Fruit fly (Drosophila melanogaster) ovary, adult (tissue): ENCODE results near the gene CG44362.

ENCODE experiments used
- CG17801 ChIP-seq: fragments of 200-800 bp; optimal IDR thresholded peaks from 2 replicates; lab custom pipeline; 2019; ENCODE audit warnings: missing biosample characterization, mild to moderate bottlenecking, missing genetic modification characterization, moderate library complexity; ENCODE audit not compliant: partially characterized antibody

The CG44362 gene

DNA sequence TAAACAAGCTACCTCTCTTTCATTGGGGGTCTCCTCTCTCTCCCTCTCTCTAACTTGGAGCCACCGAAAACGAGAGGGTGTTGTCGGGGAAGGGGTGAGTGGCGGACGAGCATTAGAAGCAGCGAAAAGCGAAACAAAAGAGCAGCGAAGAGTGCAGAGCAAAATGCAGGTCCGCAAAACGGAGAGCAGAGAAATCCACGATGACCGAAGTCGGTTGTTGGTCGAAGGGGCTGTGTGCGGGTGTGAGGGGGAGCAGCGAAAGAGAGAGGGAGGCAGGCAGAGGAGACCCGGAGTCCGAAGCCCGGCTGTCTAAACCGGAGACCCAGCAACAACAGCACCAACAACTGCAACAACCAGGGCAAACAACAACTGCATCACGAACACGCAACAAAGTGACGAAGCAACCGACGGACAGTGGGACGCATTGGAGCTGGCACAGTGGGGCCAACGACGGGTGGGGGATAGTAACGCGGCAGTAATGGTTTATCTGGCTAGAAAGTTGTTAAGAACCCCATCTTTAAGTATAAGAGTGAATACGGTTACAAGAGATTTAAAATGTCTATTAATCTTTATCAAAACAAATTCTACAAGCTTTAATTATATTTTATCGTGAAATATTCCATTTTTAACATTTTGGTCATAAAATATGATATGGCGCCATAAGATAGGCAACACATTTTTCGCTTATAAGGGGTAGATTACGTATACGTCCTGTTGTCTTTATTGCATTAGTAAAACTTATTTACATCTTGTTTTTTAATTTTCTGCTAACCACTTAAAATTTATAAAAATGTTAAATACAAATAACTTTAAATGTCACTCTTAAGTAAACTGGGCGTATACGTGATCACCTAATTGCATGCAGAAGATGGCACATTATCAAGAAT lies 31.7 kb upstream of the CG44362 start:
- TF ChIP-seq CG17801 (GFP tag; lab: Kevin White, UChicago): no peak

DNA sequence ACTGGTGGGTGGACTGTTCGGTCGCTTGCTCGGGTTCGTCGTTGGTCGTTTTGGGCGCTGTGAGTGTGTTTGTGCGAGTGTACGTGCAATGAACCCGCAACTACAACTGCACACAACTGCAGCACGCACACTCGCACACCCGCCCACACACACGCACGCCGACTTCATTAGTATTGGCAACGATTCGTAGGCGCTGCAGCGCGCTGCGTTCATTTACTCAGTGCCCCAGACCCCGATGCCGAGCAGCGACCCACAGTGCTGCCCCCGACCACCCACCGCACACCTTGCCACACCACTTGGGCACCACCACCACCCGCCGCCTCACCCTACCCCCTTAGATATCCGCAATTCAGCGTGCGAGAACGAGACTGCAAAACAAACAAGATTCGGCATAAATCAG lies 30.9 kb upstream of the CG44362 start:
- TF ChIP-seq CG17801 (GFP tag; lab: Kevin White, UChicago): no peak

DNA sequence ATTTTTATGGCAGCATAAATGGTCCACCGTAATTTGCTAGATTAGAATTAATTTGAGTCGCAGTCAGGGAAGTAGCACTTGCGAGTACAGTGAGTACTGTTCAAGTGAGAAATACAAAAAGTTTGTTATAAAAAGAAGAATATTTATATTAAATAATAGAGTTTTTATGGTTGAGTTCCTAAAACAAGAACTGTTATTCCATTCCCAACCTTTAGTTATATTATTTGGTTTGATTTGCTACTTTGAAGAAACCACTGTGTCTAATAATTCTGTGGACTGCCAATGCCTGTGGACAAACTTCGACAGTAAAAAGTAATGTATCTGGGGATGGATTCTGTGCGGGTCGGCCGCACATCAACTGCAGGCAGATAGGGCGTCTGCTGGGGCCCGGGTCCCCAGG lies 29.5 kb upstream of the CG44362 start:
- no peak for TF ChIP-seq CG17801 (GFP tag; lab: Kevin White, UChicago)

DNA sequence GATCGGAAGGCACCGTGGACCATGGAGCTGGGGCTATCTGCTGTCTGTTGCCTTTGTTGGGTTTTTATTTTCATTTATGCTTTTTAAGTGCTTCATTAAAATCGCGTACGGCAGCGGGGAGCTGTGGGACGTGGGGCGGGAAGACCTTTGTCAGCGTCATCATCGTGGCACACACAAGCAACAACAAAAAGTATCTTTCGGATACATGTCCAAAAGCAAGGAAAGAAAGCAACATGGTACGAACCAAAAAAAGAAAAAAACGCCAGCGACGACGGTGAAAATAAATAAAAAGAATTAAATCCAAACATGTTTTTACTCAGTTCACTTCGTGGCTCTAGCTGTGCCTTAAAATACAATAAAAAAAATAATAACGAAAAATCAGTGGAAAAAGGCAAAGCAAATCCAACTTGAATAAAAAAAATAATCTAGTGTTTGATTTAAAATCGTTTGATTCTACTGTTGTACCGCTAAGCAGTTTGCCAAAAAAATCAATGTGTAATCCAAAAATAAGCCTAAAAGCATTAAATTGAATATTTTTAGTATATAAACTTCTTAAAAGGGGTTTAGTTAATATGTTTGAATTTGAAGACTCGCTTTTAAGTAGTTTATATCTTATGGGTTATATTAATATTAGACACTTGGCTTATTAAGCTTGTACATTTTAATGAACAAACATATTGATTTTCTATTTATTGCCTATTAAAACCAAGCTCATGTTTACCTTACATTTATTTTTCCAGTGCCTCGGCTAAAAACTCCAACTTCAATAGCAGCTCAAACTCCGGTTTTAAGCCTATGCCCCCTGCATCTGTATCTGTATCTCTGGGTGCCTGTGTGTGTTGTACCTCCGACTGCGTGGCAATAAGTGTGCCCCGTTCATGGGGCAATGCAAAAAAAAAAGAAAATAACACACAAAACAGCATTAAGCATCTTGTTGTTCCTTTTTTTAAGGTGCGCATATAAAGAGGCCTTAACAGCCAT lies 28.7 kb upstream of the CG44362 start:
- no peak for TF ChIP-seq CG17801 (GFP tag; lab: Kevin White, UChicago)

DNA sequence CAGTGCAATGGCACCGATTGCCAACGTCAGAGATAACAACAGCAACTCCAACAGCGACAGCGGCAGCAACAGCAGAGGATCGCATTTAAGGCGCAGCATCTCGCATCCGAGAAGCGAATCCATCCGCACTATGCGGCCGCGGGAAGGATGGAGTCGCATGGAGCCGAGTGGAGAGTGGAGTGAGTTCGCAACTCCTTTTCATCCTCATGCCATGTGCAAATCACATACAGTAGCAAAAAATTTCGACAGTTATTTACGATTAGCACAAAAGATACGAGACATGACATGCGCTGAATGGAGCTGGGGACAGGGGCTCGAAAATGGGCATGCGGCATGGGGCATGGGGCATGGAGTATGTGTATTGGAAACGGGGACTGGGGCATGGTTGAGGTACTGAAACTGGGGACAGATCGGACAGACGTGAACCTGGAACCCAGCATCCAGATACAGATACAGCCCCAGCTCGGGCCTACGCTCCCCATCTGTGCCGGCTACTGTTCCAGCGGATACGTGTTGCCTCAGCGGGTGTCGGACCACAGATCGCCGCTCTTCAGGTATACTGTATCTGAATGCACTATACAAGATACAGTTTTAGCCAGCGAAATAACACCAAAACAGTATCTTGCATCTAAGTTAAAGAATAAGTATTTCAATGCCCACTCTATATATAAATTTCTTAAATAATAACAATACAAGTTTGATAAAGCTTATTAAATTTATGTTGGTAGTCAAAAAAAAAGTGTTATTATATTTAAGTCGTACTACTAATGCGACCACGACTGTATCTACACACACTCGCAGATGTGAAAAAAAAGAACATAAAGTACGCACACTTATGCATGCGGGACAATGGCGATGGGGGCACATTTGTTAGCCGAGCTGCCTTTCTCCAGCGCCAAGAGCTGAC lies 27.3 kb upstream of the CG44362 start:
- TF ChIP-seq CG17801 (GFP tag; lab: Kevin White, UChicago): no peak

DNA sequence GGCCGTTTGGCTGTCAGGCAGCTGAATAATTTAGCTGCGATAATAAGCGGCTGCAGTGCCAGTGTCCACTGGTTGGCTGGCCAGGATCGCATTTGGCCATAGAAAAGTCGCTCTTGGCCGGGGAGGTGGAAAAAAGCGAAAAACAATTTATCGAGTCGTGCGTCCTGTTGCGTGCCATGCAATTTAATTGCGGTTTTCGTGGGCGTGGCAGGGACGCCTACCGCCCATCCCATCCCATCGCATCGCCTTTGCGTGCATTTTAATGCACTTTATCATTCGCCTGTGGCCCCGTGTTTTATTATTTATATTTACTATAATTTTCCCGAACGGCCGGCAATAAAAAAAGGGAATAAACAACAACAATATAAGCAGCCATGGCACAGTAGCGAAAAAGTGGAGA lies 26.0 kb upstream of the CG44362 start:
- TF ChIP-seq CG17801 (GFP tag; lab: Kevin White, UChicago): no peak

DNA sequence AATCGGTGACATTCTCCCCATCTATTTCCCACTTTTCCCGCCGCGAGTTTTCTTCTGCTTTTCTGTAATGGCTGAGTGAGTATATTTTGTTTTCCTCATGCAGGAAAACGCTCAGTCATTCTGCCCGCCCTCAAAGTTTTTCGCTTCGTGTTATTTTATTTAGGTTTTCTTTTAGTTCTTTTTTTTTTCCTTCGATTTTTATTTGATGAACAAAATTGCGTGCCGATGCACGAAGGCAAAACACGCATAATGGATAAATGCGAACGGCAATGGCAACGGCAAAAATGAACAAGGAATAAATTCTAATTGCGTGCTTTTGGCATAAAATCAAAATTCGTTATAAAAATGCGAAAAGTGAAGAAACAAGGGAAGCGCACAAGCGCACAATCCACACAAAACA lies 24.9 kb upstream of the CG44362 start:
- TF ChIP-seq CG17801 (GFP tag; lab: Kevin White, UChicago): no peak

DNA sequence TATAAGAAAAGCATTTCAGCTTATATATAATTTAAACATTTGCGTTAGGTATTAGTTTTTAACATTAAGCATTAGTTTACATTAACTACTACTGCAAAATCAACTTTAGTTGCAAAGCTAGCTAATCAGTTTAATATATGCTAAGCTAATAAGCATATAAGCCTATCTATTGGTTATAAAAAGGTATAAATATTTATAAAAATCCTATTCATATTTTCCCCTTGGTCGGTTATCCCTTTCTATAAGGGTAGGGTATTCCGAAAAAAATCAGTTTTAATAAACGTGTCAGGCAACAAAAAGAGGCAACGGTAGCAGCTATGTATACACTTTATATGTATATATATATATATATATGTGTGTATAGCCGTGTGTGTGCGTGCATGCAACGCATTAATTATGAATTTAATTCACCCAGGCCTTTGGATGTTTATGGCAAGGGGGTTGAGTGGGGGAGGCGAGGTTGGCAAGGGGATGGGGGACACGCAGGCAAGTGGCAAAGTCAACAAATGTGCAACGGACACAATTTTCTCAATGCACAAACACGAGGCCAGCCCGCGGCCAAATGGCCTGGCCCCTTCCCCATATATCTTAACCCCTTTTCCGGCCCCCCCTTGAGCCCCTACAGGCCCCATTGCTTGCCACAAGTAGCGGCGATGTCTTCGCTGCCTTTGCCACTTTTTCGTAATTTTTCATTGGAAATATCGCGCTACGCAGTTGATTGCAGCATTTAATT lies 24.1 kb upstream of the CG44362 start:
- no peak for TF ChIP-seq CG17801 (GFP tag; lab: Kevin White, UChicago)

DNA sequence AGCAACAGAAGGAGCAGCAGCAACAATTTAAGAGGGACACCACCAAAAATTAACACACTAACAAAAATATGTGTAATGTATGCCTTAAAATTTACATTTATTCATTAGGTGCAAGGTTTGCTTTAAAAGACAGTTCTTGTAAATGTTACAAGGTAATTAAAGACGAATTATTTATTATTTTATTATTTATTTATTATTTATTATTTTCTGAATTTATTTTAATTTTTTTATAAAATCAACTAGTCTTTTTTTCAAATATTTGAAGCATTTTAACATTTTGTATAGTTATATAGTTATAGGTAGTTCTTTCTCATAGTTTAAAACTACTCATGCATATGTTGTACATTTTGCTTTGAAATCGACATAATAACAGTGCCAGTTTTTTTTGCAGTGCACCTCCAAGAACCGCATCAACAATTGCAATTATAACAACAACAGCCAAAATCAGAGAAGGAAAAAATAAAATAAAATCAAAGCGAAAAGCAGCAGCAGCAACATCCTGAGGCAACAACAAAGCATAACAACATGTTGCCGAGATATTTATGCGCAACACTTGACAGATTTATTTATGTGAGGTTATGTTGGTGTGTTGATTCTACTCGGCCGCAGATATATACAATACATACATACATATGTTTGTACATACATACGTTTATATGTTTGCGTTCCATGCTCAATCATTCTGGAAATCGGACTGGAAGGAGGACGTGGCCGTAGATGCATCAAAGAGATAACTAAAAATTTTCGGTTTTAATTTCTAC lies 23.3 kb upstream of the CG44362 start:
- no peak for TF ChIP-seq CG17801 (GFP tag; lab: Kevin White, UChicago)

DNA sequence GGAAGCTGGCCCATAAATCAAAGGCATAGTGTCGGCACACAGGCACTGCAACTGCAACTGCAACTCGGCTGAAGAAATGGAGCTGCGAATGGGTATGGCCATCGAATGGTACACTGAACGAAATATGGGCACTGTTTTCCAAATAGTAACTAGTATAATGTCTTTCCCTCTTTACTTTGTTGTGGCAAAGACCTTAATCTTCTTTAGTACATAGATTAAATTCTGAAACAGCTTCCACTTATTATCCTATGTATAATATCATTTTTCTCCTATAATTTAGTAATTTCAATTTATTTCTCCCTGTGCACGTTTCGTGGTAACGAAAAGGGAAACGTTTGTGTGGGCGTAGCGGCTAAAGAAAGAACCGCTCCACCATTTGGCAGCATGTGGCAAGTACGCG lies 22.0 kb upstream of the CG44362 start:
- no peak for TF ChIP-seq CG17801 (GFP tag; lab: Kevin White, UChicago)

DNA sequence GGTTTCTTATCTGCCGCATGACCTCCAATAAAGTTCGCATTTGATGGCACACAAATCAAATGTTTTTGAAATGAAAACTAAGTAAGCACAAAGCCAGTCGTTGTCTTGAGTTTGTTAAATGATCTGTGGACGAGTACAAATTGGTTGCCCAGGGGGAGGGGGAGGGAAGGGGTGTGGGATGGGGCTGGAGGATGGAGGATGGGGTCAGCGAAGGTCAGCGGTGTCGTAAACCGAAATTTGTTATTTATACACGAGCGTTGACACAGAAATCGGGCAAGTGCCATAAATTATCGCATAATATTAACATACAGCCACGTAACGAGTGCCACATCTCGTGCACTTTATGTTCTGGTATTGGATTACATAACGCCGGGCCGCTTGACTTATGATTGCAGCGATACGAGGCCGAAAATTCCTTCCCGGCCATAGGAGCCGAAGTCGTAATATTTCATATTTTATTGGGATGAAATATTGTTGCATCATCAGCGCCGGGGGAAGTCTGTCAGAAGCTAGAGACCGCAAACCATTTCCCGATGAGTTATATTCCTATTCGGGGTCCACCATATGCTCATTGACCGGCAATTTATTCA lies 21.0 kb upstream of the CG44362 start:
- TF ChIP-seq CG17801 (GFP tag; lab: Kevin White, UChicago): no peak

DNA sequence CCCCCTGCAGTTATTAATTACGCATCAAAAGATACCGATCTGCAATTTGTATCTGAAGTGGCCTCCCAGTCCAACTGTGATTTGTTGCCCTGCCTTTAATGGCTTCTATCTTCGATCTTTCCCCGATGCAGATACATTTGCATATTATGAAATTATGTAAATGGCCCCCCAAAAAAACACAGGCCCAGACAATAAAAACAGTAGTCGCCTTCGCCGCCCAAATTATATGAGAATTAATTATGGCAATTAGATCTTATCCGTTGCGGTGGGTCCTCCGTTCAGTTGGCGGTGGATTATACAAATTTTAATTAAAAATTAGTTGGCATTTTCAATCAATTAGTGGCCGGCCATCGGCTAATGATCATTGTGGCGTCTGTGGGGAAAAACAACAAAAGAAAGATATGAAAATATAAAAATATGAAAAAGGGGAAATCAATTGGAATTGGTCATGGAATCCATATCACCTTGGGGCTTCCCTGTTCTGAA lies 18.9 kb upstream of the CG44362 start:
- no peak for TF ChIP-seq CG17801 (GFP tag; lab: Kevin White, UChicago)
